Fruit fly (Drosophila melanogaster) whole organism, embryonic: Measurements from ENCODE around the gene Nf-YA.

Experiments used
- B-H1 ChIP-seq: fragments of 200-800 bp; sonication (Bioruptor generic); IDR thresholded peaks from 3 replicates; pipeline ENCODE4 v1.3.6; 2022; ENCODE audit warnings: missing biosample characterization, missing genetic modification characterization
- CG10274 ChIP-seq: fragments of 200-800 bp; sonication (Bioruptor generic); optimal IDR thresholded peaks from 3 replicates; lab custom pipeline; 2017; ENCODE audit warnings: missing biosample characterization, mild to moderate bottlenecking, missing genetic modification characterization
- CG10565 ChIP-seq: fragments of 200-800 bp; sonication (Bioruptor generic); optimal IDR thresholded peaks from 3 replicates; lab custom pipeline; 2016; ENCODE audit warnings: missing biosample characterization, mild to moderate bottlenecking, missing genetic modification characterization
- CG11085 ChIP-seq: fragments of 200-800 bp; sonication (Bioruptor generic); IDR thresholded peaks from 2 replicates; pipeline ENCODE4 v1.3.6; 2022; ENCODE audit warnings: missing biosample characterization, missing genetic modification characterization
- CG12104 ChIP-seq: fragments of 200-800 bp; sonication (Bioruptor generic); optimal IDR thresholded peaks from 3 replicates; lab custom pipeline; 2016; ENCODE audit warnings: missing biosample characterization, missing genetic modification characterization
- CG13775 ChIP-seq: fragments of 200-800 bp; sonication (Bioruptor generic); optimal IDR thresholded peaks from 3 replicates; lab custom pipeline; 2017; ENCODE audit warnings: missing biosample characterization, mild to moderate bottlenecking, missing genetic modification characterization
- CG15601 ChIP-seq: fragments of 200-800 bp; sonication (Bioruptor generic); optimal IDR thresholded peaks from 3 replicates; lab custom pipeline; 2019; ENCODE audit warnings: missing biosample characterization, mild to moderate bottlenecking, missing genetic modification characterization, moderate library complexity
- CG16779 ChIP-seq: fragments of 200-800 bp; sonication (Bioruptor generic); IDR thresholded peaks from 2 replicates; pipeline ENCODE4 v1.3.6; 2022; ENCODE audit warnings: missing biosample characterization, missing genetic modification characterization
- CG17612 ChIP-seq: fragments of 200-800 bp; sonication (Bioruptor generic); IDR thresholded peaks from 2 replicates; pipeline ENCODE4 v1.3.6; 2022; ENCODE audit warnings: missing biosample characterization, missing genetic modification characterization
- CG17829 ChIP-seq: fragments of 200-800 bp; optimal IDR thresholded peaks from 2 replicates; lab custom pipeline; 2019; ENCODE audit warnings: missing biosample characterization, mild to moderate bottlenecking, missing genetic modification characterization, moderate library complexity
- CG18011 ChIP-seq: fragments of 200-800 bp; sonication (Bioruptor generic); optimal IDR thresholded peaks from 2 replicates; lab custom pipeline; 2017; ENCODE audit warnings: missing biosample characterization, missing genetic modification characterization, mild to moderate bottlenecking, moderate library complexity, missing genotype
- CG2202 ChIP-seq: fragments of 200-800 bp; sonication (Bioruptor generic); optimal IDR thresholded peaks from 2 replicates; lab custom pipeline; 2018; ENCODE audit warnings: missing biosample characterization, mild to moderate bottlenecking, missing genetic modification characterization
- CG4854 ChIP-seq: fragments of 200-800 bp; sonication (Bioruptor generic); optimal IDR thresholded peaks from 2 replicates; lab custom pipeline; 2016; ENCODE audit warnings: missing biosample characterization, missing genetic modification characterization, inconsistent platforms
- CG6791 ChIP-seq: fragments of 200-800 bp; sonication (Bioruptor generic); IDR thresholded peaks from 3 replicates; pipeline ENCODE4 v1.3.6; 2022; ENCODE audit warnings: missing biosample characterization, missing genetic modification characterization; ENCODE audit not compliant: partially characterized antibody
- CG7963 ChIP-seq: fragments of 200-800 bp; sonication (Bioruptor generic); IDR thresholded peaks from 3 replicates; pipeline ENCODE4 v1.3.6; 2022; ENCODE audit warnings: missing biosample characterization, missing genetic modification characterization; ENCODE audit not compliant: partially characterized antibody
- CG8281 ChIP-seq: fragments of 200-800 bp; sonication (Bioruptor generic); optimal IDR thresholded peaks from 2 replicates; lab custom pipeline; 2018; ENCODE audit warnings: missing biosample characterization, mild to moderate bottlenecking, missing genetic modification characterization, moderate library complexity
- D ChIP-seq, 2 experiments: fragments of 200-800 bp in 1 of 2; fragments of >200 bp in 1 of 2; sonication (Bioruptor generic) in 1 of 2; optimal IDR thresholded peaks; 2 replicates in 1 of 2; 3 replicates in 1 of 2; lab custom pipeline; 2017; ENCODE audit warnings: mild to moderate bottlenecking in 1 of 2, missing biosample characterization in 1 of 2, missing genetic modification characterization in 1 of 2, missing genetic modification reagents in 1 of 2
- Dll ChIP-seq: fragments of 200-800 bp; sonication (Bioruptor generic); IDR thresholded peaks from 4 replicates; pipeline ENCODE4 v1.3.6; 2022; ENCODE audit warnings: missing biosample characterization, missing genetic modification characterization; ENCODE audit not compliant: partially characterized antibody
- Drgx ChIP-seq: fragments of 200-800 bp; sonication (Bioruptor generic); IDR thresholded peaks from 2 replicates; pipeline ENCODE4 v1.3.6; 2022; ENCODE audit warnings: missing biosample characterization, missing genetic modification characterization
- HLH4C ChIP-seq: fragments of 200-800 bp; sonication (Bioruptor generic); IDR thresholded peaks from 3 replicates; pipeline ENCODE4 v1.3.6; 2022; ENCODE audit warnings: missing biosample characterization, missing genetic modification characterization; ENCODE audit not compliant: partially characterized antibody
- Hr39 ChIP-seq: fragments of >200 bp; optimal IDR thresholded peaks from 2 replicates; lab custom pipeline; 2017
- MESR4 ChIP-seq: fragments of 200-800 bp; sonication (Bioruptor generic); optimal IDR thresholded peaks from 2 replicates; lab custom pipeline; 2018; ENCODE audit warnings: missing biosample characterization, mild to moderate bottlenecking, missing genetic modification characterization, moderate library complexity
- MTF-1 ChIP-seq: fragments of 200-800 bp; sonication (Bioruptor generic); optimal IDR thresholded peaks from 2 replicates; lab custom pipeline; 2018; ENCODE audit warnings: missing biosample characterization, mild to moderate bottlenecking, missing genetic modification characterization, borderline replicate concordance
- Mad ChIP-seq: fragments of 200-800 bp; sonication (Bioruptor generic); optimal IDR thresholded peaks from 2 replicates; lab custom pipeline; 2016; ENCODE audit warnings: missing biosample characterization, missing genetic modification characterization
- NC2β ChIP-seq: fragments of 200-800 bp; sonication (Bioruptor generic); optimal IDR thresholded peaks from 2 replicates; lab custom pipeline; 2016; ENCODE audit warnings: missing biosample characterization, missing genetic modification characterization
- bab2 ChIP-seq: fragments of 200-800 bp; sonication (Bioruptor generic); optimal IDR thresholded peaks from 2 replicates; lab custom pipeline; 2016; ENCODE audit warnings: missing biosample characterization, missing genetic modification characterization
- cas ChIP-seq: fragments of 200-800 bp; sonication (Bioruptor generic); IDR thresholded peaks from 2 replicates; pipeline ENCODE4 v1.3.6; 2022; ENCODE audit warnings: missing biosample characterization, missing genetic modification characterization
- chm ChIP-seq: fragments of 200-800 bp; sonication (Bioruptor generic); IDR thresholded peaks from 2 replicates; pipeline ENCODE4 v1.3.6; 2022; ENCODE audit warnings: missing biosample characterization, missing genetic modification characterization
- dimm ChIP-seq: fragments of 200-800 bp; sonication (Bioruptor generic); IDR thresholded peaks from 2 replicates; pipeline ENCODE4 v1.3.6; 2022; ENCODE audit warnings: missing biosample characterization, missing genetic modification characterization
- dmrt99B ChIP-seq: fragments of 200-800 bp; sonication (Bioruptor generic); optimal IDR thresholded peaks from 2 replicates; lab custom pipeline; 2018; ENCODE audit warnings: missing biosample characterization, mild to moderate bottlenecking, missing genetic modification characterization, moderate library complexity
- emc ChIP-seq: fragments of 200-800 bp; sonication (Bioruptor generic); optimal IDR thresholded peaks from 2 replicates; lab custom pipeline; 2016; ENCODE audit warnings: missing biosample characterization, missing genetic modification characterization
- ems ChIP-seq: fragments of 200-800 bp; sonication (Bioruptor generic); optimal IDR thresholded peaks from 3 replicates; lab custom pipeline; 2016; ENCODE audit warnings: missing biosample characterization, missing genetic modification characterization
- en ChIP-seq: fragments of 200-800 bp; sonication (Bioruptor generic); optimal IDR thresholded peaks from 2 replicates; lab custom pipeline; 2016; ENCODE audit warnings: missing biosample characterization, missing genetic modification characterization
- esg ChIP-seq: fragments of 200-800 bp; sonication (Bioruptor generic); conservative IDR thresholded peaks from 2 replicates; pipeline ENCODE4 v1.3.6; 2022; ENCODE audit warnings: missing biosample characterization, missing genetic modification characterization
- gfzf ChIP-seq: fragments of 200-800 bp; sonication (Bioruptor generic); optimal IDR thresholded peaks from 2 replicates; lab custom pipeline; 2016; ENCODE audit warnings: missing biosample characterization, mild to moderate bottlenecking, missing genetic modification characterization, moderate library complexity
- gro ChIP-seq: fragments of 200-800 bp; sonication (Bioruptor generic); optimal IDR thresholded peaks from 2 replicates; lab custom pipeline; 2016; ENCODE audit warnings: missing biosample characterization, missing genetic modification characterization
- hth ChIP-seq: fragments of >200 bp; optimal IDR thresholded peaks from 2 replicates; lab custom pipeline; 2017; ENCODE audit warnings: inconsistent platforms
- kah ChIP-seq: fragments of 200-800 bp; sonication (Bioruptor generic); optimal IDR thresholded peaks from 2 replicates; lab custom pipeline; 2018; ENCODE audit warnings: missing biosample characterization, mild to moderate bottlenecking, missing genetic modification characterization
- ken ChIP-seq: fragments of 200-800 bp; sonication (Bioruptor generic); IDR thresholded peaks from 3 replicates; pipeline ENCODE4 v1.3.6; 2022; ENCODE audit warnings: missing biosample characterization, missing genetic modification characterization
- kni ChIP-seq: fragments of 200-800 bp; sonication (Bioruptor generic); optimal IDR thresholded peaks from 3 replicates; lab custom pipeline; 2017; ENCODE audit warnings: mild to moderate bottlenecking, missing biosample characterization, missing genetic modification reagents, missing genetic modification characterization
- nau ChIP-seq: fragments of 200-800 bp; sonication (Bioruptor generic); optimal IDR thresholded peaks from 3 replicates; lab custom pipeline; 2017; ENCODE audit warnings: missing biosample characterization, mild to moderate bottlenecking, missing genetic modification characterization, missing genetic modification reagents
- nerfin-1 ChIP-seq: fragments of 200-800 bp; sonication (Bioruptor generic); optimal IDR thresholded peaks from 3 replicates; lab custom pipeline; 2019; ENCODE audit warnings: missing biosample characterization, mild to moderate bottlenecking, missing genetic modification characterization, moderate library complexity
- oc ChIP-seq: fragments of 200-800 bp; sonication (Bioruptor generic); optimal IDR thresholded peaks from 2 replicates; lab custom pipeline; 2018; ENCODE audit warnings: missing biosample characterization, mild to moderate bottlenecking, missing genetic modification characterization, moderate library complexity
- sim ChIP-seq: fragments of 200-800 bp; sonication (Bioruptor generic); IDR thresholded peaks from 2 replicates; pipeline ENCODE4 v1.3.6; 2022; ENCODE audit warnings: missing biosample characterization, missing genetic modification characterization
- tup ChIP-seq: fragments of 200-800 bp; sonication (Bioruptor generic); optimal IDR thresholded peaks from 2 replicates; lab custom pipeline; 2016; ENCODE audit warnings: missing biosample characterization, mild to moderate bottlenecking, missing genetic modification characterization, moderate library complexity
- twi ChIP-seq: fragments of 200-800 bp; optimal IDR thresholded peaks from 2 replicates; lab custom pipeline; 2019; ENCODE audit warnings: missing biosample characterization, mild to moderate bottlenecking, missing genetic modification characterization, moderate library complexity
- unpg ChIP-seq: fragments of 200-800 bp; sonication (Bioruptor generic); optimal IDR thresholded peaks from 3 replicates; lab custom pipeline; 2018; ENCODE audit warnings: missing biosample characterization, mild to moderate bottlenecking, missing genetic modification characterization, moderate library complexity
- z ChIP-seq: fragments of 200-800 bp; sonication (Bioruptor generic); IDR thresholded peaks from 3 replicates; pipeline ENCODE4 v1.3.6; 2022; ENCODE audit warnings: missing biosample characterization, missing genetic modification characterization
- zf30C ChIP-seq: fragments of 200-800 bp; sonication (Bioruptor generic); optimal IDR thresholded peaks from 3 replicates; lab custom pipeline; 2018; ENCODE audit warnings: missing biosample characterization, mild to moderate bottlenecking, missing genetic modification characterization

The Nf-YA gene

dm6 chr3L:9426656-9427294, 15.3 kb downstream of the Nf-YA start, which contains the start of the genes Atat and Shc (continued):
- TF ChIP-seq CG17829 (tag; lab: Kevin White, UChicago) (peak; percentile 98), bab2 (GFP tag; lab: Kevin White, UChicago) (peak; percentile 100), CG13775 (GFP tag; lab: Kevin White, UChicago) (peak; percentile 99), cas (peak; percentile 99), HLH4C (GFP tag; lab: Robert Waterston, UW) (peak; percentile 87), tup (GFP tag; lab: Kevin White, UChicago) (peak; percentile 99), twi (peak; percentile 96), nau (GFP tag; lab: Kevin White, UChicago) (peak; percentile 95), CG10274 (GFP tag; lab: Kevin White, UChicago) (peak; percentile 95), CG2202 (tag; lab: Kevin White, UChicago) (peak; percentile 96), unpg (peak; percentile 98), Dll (GFP tag; lab: Robert Waterston, UW) (peak; percentile 93), en (GFP tag; lab: Kevin White, UChicago) (peak; percentile 98), dimm (GFP tag; lab: Robert Waterston, UW) (peak; percentile 98), oc (peak; percentile 97), nerfin-1 (tag; lab: Kevin White, UChicago) (peak; percentile 95), gro (GFP tag; lab: Kevin White, UChicago) (peak; percentile 99), CG4854 (GFP tag; lab: Kevin White, UChicago) (peak; percentile 98), sim (peak; percentile 95), CG11085 (GFP tag; lab: Robert Waterston, UW) (peak; percentile 100), gfzf (GFP tag; lab: Kevin White, UChicago) (peak; percentile 89), kni (GFP tag; lab: Kevin White, UChicago) (peak; percentile 85), CG7963 (GFP tag; lab: Robert Waterston, UW) (peak; percentile 64; the same call in 1 of the 3 replicates), dmrt99B (tag; lab: Kevin White, UChicago) (peak; percentile 97), CG12104 (peak; percentile 98), ems (GFP tag; lab: Kevin White, UChicago) (peak; percentile 99), z (GFP tag; lab: Robert Waterston, UW) (peak; percentile 73; the same call in 2 of the 3 replicates), Drgx (GFP tag; lab: Robert Waterston, UW) (peak; percentile 97), CG16779 (peak; percentile 98), MESR4 (GFP tag; lab: Kevin White, UChicago) (peak; percentile 69), Mad (GFP tag; lab: Kevin White, UChicago) (peak; percentile 99), CG18011 (GFP tag; lab: Kevin White, UChicago) (peak; percentile 93), hth (lab: Kevin White, UChicago) (no peak), CG6791 (peak; percentile 85), esg (GFP tag; lab: Robert Waterston, UW) (peak; percentile 100), CG10565 (GFP tag; lab: Kevin White, UChicago) (peak; percentile 97), NC2β (GFP tag; lab: Kevin White, UChicago) (peak; percentile 99), D (optimal IDR thresholded peaks at IDR 0.05; lab: Kevin White, UChicago) (no peak), D (GFP tag; optimal IDR thresholded peaks at IDR 0.05; lab: Kevin White, UChicago) (peak; percentile 97), MTF-1 (GFP tag; lab: Kevin White, UChicago) (peak; percentile 93), B-H1 (GFP tag; lab: Robert Waterston, UW) (peak; percentile 99), zf30C (GFP tag; lab: Kevin White, UChicago) (peak; percentile 37), CG15601 (tag; lab: Kevin White, UChicago) (peak; percentile 97), ken (GFP tag; lab: Robert Waterston, UW) (peak; percentile 100), Hr39 (lab: Kevin White, UChicago) (no peak), CG17612 (GFP tag; lab: Robert Waterston, UW) (peak; percentile 99), chm (GFP tag; lab: Robert Waterston, UW) (peak; percentile 99), kah (peak; percentile 89), emc (GFP tag; lab: Kevin White, UChicago) (peak; percentile 99), CG8281 (tag; lab: Kevin White, UChicago) (peak; percentile 92)
